Fruit fly (Drosophila melanogaster): ENCODE data around the gene CG15387.

The CG15387 gene

dm6 chr2L:2214004-2214403, 12.1 kb downstream of the CG15387 start, which contains the start of the genes Uch and CG34174 (continued):
- peak; percentile 78 for TF ChIP-seq pzg (GFP tag; optimal IDR thresholded peaks at IDR 0.05)
- no peak for TF ChIP-seq trh (GFP tag; optimal IDR thresholded peaks at IDR 0.05)
- TF ChIP-seq Meics (GFP tag; optimal IDR thresholded peaks at IDR 0.05) = no peak
- no peak for TF ChIP-seq CG10209 (GFP tag; optimal IDR thresholded peaks at IDR 0.05)
- peak; percentile 73 for TF ChIP-seq HLH4C (GFP tag; IDR thresholded peaks at IDR 0.05; ENCODE audit: partially characterized antibody)
- TF ChIP-seq D (optimal IDR thresholded peaks at IDR 0.05) = no peak
- no peak for TF ChIP-seq D (GFP tag; optimal IDR thresholded peaks at IDR 0.05)
- TF ChIP-seq her (GFP tag; optimal IDR thresholded peaks at IDR 0.05) = no peak
- TF ChIP-seq CG12071 (GFP tag; optimal IDR thresholded peaks at IDR 0.05) = no peak
- no peak for TF ChIP-seq CG31365 (tag; optimal IDR thresholded peaks at IDR 0.05)
- TF ChIP-seq CkIIα-i1 (GFP tag; IDR thresholded peaks at IDR 0.05) = no peak
- TF ChIP-seq repo (GFP tag; optimal IDR thresholded peaks at IDR 0.05) = no peak
- TF ChIP-seq Adf1 (GFP tag; IDR thresholded peaks at IDR 0.05) = no peak
- TF ChIP-seq CG17912 (GFP tag; optimal IDR thresholded peaks at IDR 0.05) = no peak

DNA sequence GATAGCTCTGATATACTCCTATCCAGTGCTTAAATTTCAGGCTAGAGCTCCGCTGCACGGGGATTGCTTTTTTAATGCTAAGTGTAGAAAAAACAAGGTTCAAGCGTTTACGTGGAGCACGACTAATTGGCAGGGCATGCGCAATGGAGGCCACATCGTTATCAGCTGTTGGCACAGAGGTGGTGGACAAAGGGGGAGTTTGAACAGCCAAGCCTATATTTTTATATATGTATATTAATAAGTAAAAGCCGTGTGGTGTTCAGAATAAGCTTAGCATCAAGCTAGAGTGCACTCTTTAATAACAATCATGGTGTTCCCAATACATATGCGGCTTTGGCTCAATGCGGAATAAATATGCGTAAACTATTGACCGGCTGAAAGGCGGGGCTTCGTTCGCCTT, 13.6 kb downstream of the CG15387 start, which contains the start of gene CG15385:
TSS of gene CG15385 (minus strand) at position 94 of the 400 bp plus-strand sequence.
- TF ChIP-seq Med (GFP tag) (peak; percentile 70), ham (GFP tag; IDR thresholded peaks at IDR 0.05) (no peak), MESR4 (GFP tag; optimal IDR thresholded peaks at IDR 0.05) (peak; percentile 11), CG34224 (GFP tag; IDR thresholded peaks at IDR 0.05; ENCODE audit: partially characterized antibody) (no peak), row (GFP tag; IDR thresholded peaks at IDR 0.05) (peak; percentile 49; the same call in 2 of the 3 replicates), crp (GFP tag; optimal IDR thresholded peaks at IDR 0.05) (peak in 1 of 2 experiments; percentile 68), NK7.1 (GFP tag; optimal IDR thresholded peaks at IDR 0.05) (no peak), B-H2 (GFP tag; optimal IDR thresholded peaks at IDR 0.05) (no peak), ewg (GFP tag; optimal IDR thresholded peaks at IDR 0.05) (peak; percentile 96), CG18599 (GFP tag; optimal IDR thresholded peaks at IDR 0.05) (peak; percentile 3)

dm6 chr2L:2209002-2209401, 17.1 kb downstream of the CG15387 start, which contains the start of gene CG33124:
TSS of gene CG33124 (minus strand) at chr2L:2209102.
- TF ChIP-seq CG2678 (tag; optimal IDR thresholded peaks at IDR 0.05) = peak; percentile 28
- peak; percentile 3 for TF ChIP-seq CG13296 (GFP tag; optimal IDR thresholded peaks at IDR 0.05)
- TF ChIP-seq Med (GFP tag) = peak; percentile 7
- no peak for TF ChIP-seq CG3838 (GFP tag; optimal IDR thresholded peaks at IDR 0.05)

DNA sequence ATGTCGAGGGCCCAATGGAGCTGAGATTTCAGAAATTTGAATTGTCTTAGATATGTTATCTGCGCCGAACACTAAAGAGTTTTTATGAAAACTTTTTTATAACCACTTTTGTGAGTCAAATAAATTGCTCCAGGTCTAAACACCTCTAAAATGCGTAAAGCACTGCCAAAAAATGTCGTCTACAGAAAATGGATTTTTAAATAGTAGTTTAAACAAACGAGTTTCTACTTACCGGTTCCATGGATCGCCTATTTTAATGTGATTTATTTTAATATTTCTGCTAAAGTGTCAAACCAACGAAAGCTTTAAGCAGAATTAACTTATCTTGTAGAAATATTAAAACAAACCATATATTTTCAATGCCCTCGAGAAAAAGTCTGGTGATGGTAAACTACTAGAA, 20.0 kb downstream of the CG15387 start, which contains the start of gene CG31668:
TSS of gene CG31668 (minus strand) at position 101 of the 400 bp plus-strand sequence.
- TF ChIP-seq sens (GFP tag) = peak; percentile 62
- no peak for TF ChIP-seq CG6175 (GFP tag; IDR thresholded peaks at IDR 0.05)

DNA sequence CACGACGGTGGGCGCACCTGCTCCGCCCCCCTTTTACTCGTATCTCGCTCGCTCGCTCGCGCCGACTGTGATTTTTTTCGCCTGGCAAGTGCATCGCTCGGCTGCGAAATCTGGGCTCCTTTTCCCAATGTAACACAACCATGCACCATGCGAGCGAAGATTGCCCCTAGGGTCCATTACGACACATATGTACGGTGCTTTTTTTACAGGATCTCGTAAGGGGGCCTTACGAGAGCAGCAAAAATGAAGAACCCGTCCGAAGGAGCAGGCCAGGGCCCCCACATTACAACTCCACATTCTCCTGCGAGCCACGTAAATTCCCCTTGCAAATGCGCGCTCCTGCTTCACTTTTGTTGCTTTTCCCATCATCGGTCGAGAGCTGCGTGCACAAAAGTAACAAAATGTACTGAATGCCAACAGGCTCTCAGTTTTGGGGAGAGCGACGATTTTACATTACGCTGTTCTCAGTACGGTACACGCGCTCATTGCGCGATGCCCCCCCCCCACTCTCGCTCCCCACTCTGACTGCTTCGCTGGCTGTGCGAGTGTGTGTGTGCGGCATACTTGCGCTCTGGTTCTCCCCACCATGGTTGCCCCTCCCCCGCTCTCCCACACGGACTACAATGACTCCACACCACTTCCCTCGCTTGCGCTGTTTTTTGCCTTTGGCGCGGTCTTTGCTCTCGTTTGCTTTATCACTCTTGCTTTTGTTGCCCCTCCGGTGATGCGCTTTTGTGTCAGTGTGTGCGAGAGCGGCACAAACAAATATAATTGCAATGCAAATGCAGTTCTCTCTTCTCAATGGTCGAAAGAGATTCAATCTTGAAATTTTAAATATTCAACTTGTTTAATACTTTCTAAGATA, 23.0 kb downstream of the CG15387 start:
- TF ChIP-seq CrebB (tag; optimal IDR thresholded peaks at IDR 0.05) = no peak
- no peak for TF ChIP-seq CG4617 (GFP tag; optimal IDR thresholded peaks at IDR 0.05; ENCODE audit: borderline replicate concordance)
- 0 out of 2 replicates have a peak, but pooled peaks have one; percentile 40 for TF ChIP-seq nerfin-2 (GFP tag; IDR thresholded peaks at IDR 0.05; ENCODE audit: partially characterized antibody)
- no peak for TF ChIP-seq Sox102F (GFP tag; optimal IDR thresholded peaks at IDR 0.05)
- TF ChIP-seq fd64A (GFP tag; optimal IDR thresholded peaks at IDR 0.05) = no peak
- peak; percentile 13 for TF ChIP-seq run (tag; optimal IDR thresholded peaks at IDR 0.05)
- no peak for TF ChIP-seq CG8281 (tag; optimal IDR thresholded peaks at IDR 0.05)
- TF ChIP-seq Asciz (GFP tag; optimal IDR thresholded peaks at IDR 0.05) = no peak
- TF ChIP-seq CG4854 (GFP tag; optimal IDR thresholded peaks at IDR 0.05) = no peak
- TF ChIP-seq Ssrp (tag; optimal IDR thresholded peaks at IDR 0.05) = no peak
- no peak for TF ChIP-seq slp2 (GFP tag; optimal IDR thresholded peaks at IDR 0.05)
- TF ChIP-seq CG16863 (GFP tag; optimal IDR thresholded peaks at IDR 0.05) = no peak
- no peak for TF ChIP-seq MESR4 (GFP tag; optimal IDR thresholded peaks at IDR 0.05)
- TF ChIP-seq btn (GFP tag; optimal IDR thresholded peaks at IDR 0.05) = peak; percentile 1
- TF ChIP-seq esg (GFP tag; conservative IDR thresholded peaks at IDR 0.05) = no peak

Measured in whole organism, embryonic.